Fruit fly (Drosophila melanogaster) whole organism, embryonic: ENCODE data around the gene tweek.

Experiments used
- B-H1 ChIP-seq: fragments of 200-800 bp; sonication (Bioruptor generic); IDR thresholded peaks from 3 replicates; pipeline ENCODE4 v1.3.6; 2022; ENCODE audit warnings: missing biosample characterization, missing genetic modification characterization
- CG1024 ChIP-seq: fragments of 200-800 bp; sonication (Bioruptor generic); IDR thresholded peaks from 2 replicates; pipeline ENCODE4 v1.3.6; 2022; ENCODE audit warnings: missing biosample characterization, missing genetic modification characterization
- CG10565 ChIP-seq: fragments of 200-800 bp; sonication (Bioruptor generic); optimal IDR thresholded peaks from 3 replicates; lab custom pipeline; 2016; ENCODE audit warnings: missing biosample characterization, mild to moderate bottlenecking, missing genetic modification characterization
- CG11085 ChIP-seq: fragments of 200-800 bp; sonication (Bioruptor generic); IDR thresholded peaks from 2 replicates; pipeline ENCODE4 v1.3.6; 2022; ENCODE audit warnings: missing biosample characterization, missing genetic modification characterization
- CG11247 ChIP-seq: fragments of 200-800 bp; sonication (Bioruptor generic); IDR thresholded peaks from 2 replicates; pipeline ENCODE4 v1.3.6; 2022; ENCODE audit warnings: missing biosample characterization, missing genetic modification characterization
- CG12744 ChIP-seq: fragments of 200-800 bp; sonication (Bioruptor generic); optimal IDR thresholded peaks from 2 replicates; lab custom pipeline; 2016; ENCODE audit warnings: missing biosample characterization, missing genetic modification characterization
- CG12942 ChIP-seq: fragments of 200-800 bp; sonication (Bioruptor generic); optimal IDR thresholded peaks from 3 replicates; lab custom pipeline; 2016; ENCODE audit warnings: missing biosample characterization, missing genetic modification characterization
- CG13894 ChIP-seq: fragments of 200-800 bp; sonication (Bioruptor generic); optimal IDR thresholded peaks from 3 replicates; lab custom pipeline; 2018; ENCODE audit warnings: missing biosample characterization, mild to moderate bottlenecking, missing genetic modification characterization, moderate library complexity
- CG14860 ChIP-seq: fragments of 200-800 bp; sonication (Bioruptor generic); IDR thresholded peaks from 3 replicates; pipeline ENCODE4 v1.3.6; 2022; ENCODE audit warnings: missing biosample characterization, missing genetic modification characterization; ENCODE audit not compliant: partially characterized antibody
- CG15514 ChIP-seq: fragments of 200-800 bp; sonication (Bioruptor generic); optimal IDR thresholded peaks from 3 replicates; lab custom pipeline; 2017; ENCODE audit warnings: missing biosample characterization, missing genetic modification characterization, mild to moderate bottlenecking, moderate library complexity, missing genetic modification reagents
- CG17385 ChIP-seq: fragments of 200-800 bp; sonication (Bioruptor generic); optimal IDR thresholded peaks from 3 replicates; lab custom pipeline; 2018; ENCODE audit warnings: missing biosample characterization, mild to moderate bottlenecking, missing genetic modification characterization
- CG17568 ChIP-seq: fragments of 200-800 bp; sonication (Bioruptor generic); optimal IDR thresholded peaks from 2 replicates; lab custom pipeline; 2018; ENCODE audit warnings: missing biosample characterization, mild to moderate bottlenecking, missing genetic modification characterization, moderate library complexity
- CG18262 ChIP-seq: fragments of 200-800 bp; optimal IDR thresholded peaks from 3 replicates; lab custom pipeline; 2019; ENCODE audit warnings: missing biosample characterization, mild to moderate bottlenecking, missing genetic modification characterization, moderate library complexity
- CG31365 ChIP-seq: fragments of 200-800 bp; sonication (Bioruptor generic); optimal IDR thresholded peaks from 2 replicates; lab custom pipeline; 2018; ENCODE audit warnings: missing biosample characterization, mild to moderate bottlenecking, missing genetic modification characterization
- CG3838 ChIP-seq: fragments of 200-800 bp; sonication (Bioruptor generic); optimal IDR thresholded peaks from 3 replicates; lab custom pipeline; 2016; ENCODE audit warnings: missing biosample characterization, missing genetic modification characterization
- CG4424 ChIP-seq: fragments of 200-800 bp; sonication (Bioruptor generic); optimal IDR thresholded peaks from 3 replicates; lab custom pipeline; 2016; ENCODE audit warnings: missing biosample characterization, missing genetic modification characterization
- CG4617 ChIP-seq: fragments of 200-800 bp; sonication (Bioruptor generic); optimal IDR thresholded peaks from 3 replicates; lab custom pipeline; 2016; ENCODE audit warnings: missing biosample characterization, missing genetic modification characterization, borderline replicate concordance
- CG5180 ChIP-seq: fragments of 200-800 bp; sonication (Bioruptor generic); optimal IDR thresholded peaks from 3 replicates; lab custom pipeline; 2017; ENCODE audit warnings: missing biosample characterization, missing genetic modification characterization, mild to moderate bottlenecking, moderate library complexity, missing genetic modification reagents
- CG7372 ChIP-seq: fragments of 200-800 bp; sonication (Bioruptor generic); IDR thresholded peaks from 2 replicates; pipeline ENCODE4 v1.3.6; 2022; ENCODE audit warnings: missing biosample characterization, missing genetic modification characterization
- CG9609 ChIP-seq: fragments of 200-800 bp; sonication (Bioruptor generic); optimal IDR thresholded peaks from 3 replicates; lab custom pipeline; 2016; ENCODE audit warnings: missing biosample characterization, missing genetic modification characterization
- Dip2 ChIP-seq: fragments of 200-800 bp; sonication (Bioruptor generic); IDR thresholded peaks from 2 replicates; pipeline ENCODE4 v1.3.6; 2022; ENCODE audit warnings: missing biosample characterization, missing genetic modification characterization
- Dip3 ChIP-seq: fragments of 200-800 bp; sonication (Bioruptor generic); optimal IDR thresholded peaks from 3 replicates; lab custom pipeline; 2016; ENCODE audit warnings: missing biosample characterization, missing genetic modification characterization
- Doc3 ChIP-seq: fragments of 200-800 bp; sonication (Bioruptor generic); IDR thresholded peaks from 3 replicates; pipeline ENCODE4 v1.3.6; 2022; ENCODE audit warnings: missing biosample characterization, missing genetic modification characterization; ENCODE audit not compliant: partially characterized antibody
- Dref ChIP-seq: fragments of 200-800 bp; sonication (Bioruptor generic); IDR thresholded peaks from 2 replicates; pipeline ENCODE4 v1.3.6; 2022; ENCODE audit warnings: missing biosample characterization, missing genetic modification characterization
- Fer1 ChIP-seq: fragments of 200-800 bp; sonication (Bioruptor generic); optimal IDR thresholded peaks from 2 replicates; lab custom pipeline; 2017; ENCODE audit warnings: missing biosample characterization, mild to moderate bottlenecking, missing genetic modification characterization
- Kr ChIP-seq: fragments of 200-800 bp; sonication (Bioruptor generic); optimal IDR thresholded peaks from 2 replicates; lab custom pipeline; 2017; ENCODE audit warnings: missing biosample characterization, mild to moderate bottlenecking, missing genetic modification characterization
- Lim3 ChIP-seq: fragments of 200-800 bp; sonication (Bioruptor generic); IDR thresholded peaks from 2 replicates; pipeline ENCODE4 v1.3.6; 2022; ENCODE audit warnings: missing biosample characterization, missing genetic modification characterization
- Mad ChIP-seq: fragments of 200-800 bp; sonication (Bioruptor generic); optimal IDR thresholded peaks from 2 replicates; lab custom pipeline; 2016; ENCODE audit warnings: missing biosample characterization, missing genetic modification characterization
- Myb ChIP-seq: fragments of 200-800 bp; sonication (Bioruptor generic); optimal IDR thresholded peaks from 2 replicates; lab custom pipeline; 2016; ENCODE audit warnings: missing biosample characterization, missing genetic modification characterization
- Nf-YB ChIP-seq: fragments of 200-800 bp; sonication (Bioruptor generic); optimal IDR thresholded peaks from 3 replicates; lab custom pipeline; 2019; ENCODE audit warnings: missing biosample characterization, mild to moderate bottlenecking, missing genetic modification characterization, moderate library complexity
- Scr ChIP-seq: fragments of 200-800 bp; sonication (Bioruptor generic); IDR thresholded peaks from 2 replicates; pipeline ENCODE4 v1.3.6; 2022; ENCODE audit warnings: missing biosample characterization, missing genetic modification characterization; ENCODE audit not compliant: partially characterized antibody
- Xrp1 ChIP-seq: fragments of 200-800 bp; sonication (Bioruptor generic); IDR thresholded peaks from 2 replicates; pipeline ENCODE4 v1.3.6; 2022; ENCODE audit warnings: missing biosample characterization, missing genetic modification characterization
- bab2 ChIP-seq: fragments of 200-800 bp; sonication (Bioruptor generic); optimal IDR thresholded peaks from 2 replicates; lab custom pipeline; 2016; ENCODE audit warnings: missing biosample characterization, missing genetic modification characterization
- btn ChIP-seq: fragments of 200-800 bp; sonication (Bioruptor generic); optimal IDR thresholded peaks from 2 replicates; lab custom pipeline; 2016; ENCODE audit warnings: missing biosample characterization, missing genetic modification characterization
- chm ChIP-seq: fragments of 200-800 bp; sonication (Bioruptor generic); IDR thresholded peaks from 2 replicates; pipeline ENCODE4 v1.3.6; 2022; ENCODE audit warnings: missing biosample characterization, missing genetic modification characterization
- crc ChIP-seq: fragments of 200-800 bp; sonication (Bioruptor generic); optimal IDR thresholded peaks from 2 replicates; lab custom pipeline; 2016; ENCODE audit warnings: missing biosample characterization, missing genetic modification characterization
- dati ChIP-seq: fragments of 200-800 bp; sonication (Bioruptor generic); IDR thresholded peaks from 2 replicates; pipeline ENCODE4 v1.3.6; 2022; ENCODE audit warnings: missing biosample characterization, missing genetic modification characterization
- emc ChIP-seq: fragments of 200-800 bp; sonication (Bioruptor generic); optimal IDR thresholded peaks from 2 replicates; lab custom pipeline; 2016; ENCODE audit warnings: missing biosample characterization, missing genetic modification characterization
- gt ChIP-seq: fragments of 200-800 bp; sonication (Bioruptor generic); IDR thresholded peaks from 2 replicates; pipeline ENCODE4 v1.3.6; 2022; ENCODE audit warnings: missing biosample characterization, missing genetic modification characterization
- h ChIP-seq: fragments of >200 bp; optimal IDR thresholded peaks from 2 replicates; lab custom pipeline; 2017
- nerfin-1 ChIP-seq: fragments of 200-800 bp; sonication (Bioruptor generic); optimal IDR thresholded peaks from 3 replicates; lab custom pipeline; 2019; ENCODE audit warnings: missing biosample characterization, mild to moderate bottlenecking, missing genetic modification characterization, moderate library complexity
- oc ChIP-seq: fragments of 200-800 bp; sonication (Bioruptor generic); optimal IDR thresholded peaks from 2 replicates; lab custom pipeline; 2018; ENCODE audit warnings: missing biosample characterization, mild to moderate bottlenecking, missing genetic modification characterization, moderate library complexity
- sd ChIP-seq: fragments of 200-800 bp; sonication (Bioruptor generic); optimal IDR thresholded peaks from 3 replicates; lab custom pipeline; 2018; ENCODE audit warnings: missing biosample characterization, mild to moderate bottlenecking, missing genetic modification characterization, moderate library complexity
- sens-2 ChIP-seq: fragments of 200-800 bp; sonication (Bioruptor generic); IDR thresholded peaks from 2 replicates; pipeline ENCODE4 v1.3.6; 2022; ENCODE audit warnings: missing biosample characterization, missing genetic modification characterization
- sna ChIP-seq: fragments of 200-800 bp; sonication (Bioruptor generic); IDR thresholded peaks from 2 replicates; pipeline ENCODE4 v1.3.6; 2022; ENCODE audit warnings: missing biosample characterization, missing genetic modification characterization; ENCODE audit not compliant: partially characterized antibody
- sug ChIP-seq: fragments of 200-800 bp; optimal IDR thresholded peaks from 2 replicates; lab custom pipeline; 2019; ENCODE audit warnings: missing biosample characterization, mild to moderate bottlenecking, missing genetic modification characterization, moderate library complexity
- unc-4 ChIP-seq: fragments of 200-800 bp; sonication (Bioruptor generic); IDR thresholded peaks from 2 replicates; pipeline ENCODE4 v1.3.6; 2022; ENCODE audit warnings: missing biosample characterization, missing genetic modification characterization; ENCODE audit not compliant: partially characterized antibody
- vnd ChIP-seq: fragments of 200-800 bp; sonication (Bioruptor generic); IDR thresholded peaks from 3 replicates; pipeline ENCODE4 v1.3.6; 2022; ENCODE audit warnings: missing biosample characterization, missing genetic modification characterization; ENCODE audit not compliant: partially characterized antibody
- zen ChIP-seq: fragments of 200-800 bp; sonication (Bioruptor generic); optimal IDR thresholded peaks from 3 replicates; lab custom pipeline; 2018; ENCODE audit warnings: missing biosample characterization, mild to moderate bottlenecking, missing genetic modification characterization, moderate library complexity

tweek gene

DNA sequence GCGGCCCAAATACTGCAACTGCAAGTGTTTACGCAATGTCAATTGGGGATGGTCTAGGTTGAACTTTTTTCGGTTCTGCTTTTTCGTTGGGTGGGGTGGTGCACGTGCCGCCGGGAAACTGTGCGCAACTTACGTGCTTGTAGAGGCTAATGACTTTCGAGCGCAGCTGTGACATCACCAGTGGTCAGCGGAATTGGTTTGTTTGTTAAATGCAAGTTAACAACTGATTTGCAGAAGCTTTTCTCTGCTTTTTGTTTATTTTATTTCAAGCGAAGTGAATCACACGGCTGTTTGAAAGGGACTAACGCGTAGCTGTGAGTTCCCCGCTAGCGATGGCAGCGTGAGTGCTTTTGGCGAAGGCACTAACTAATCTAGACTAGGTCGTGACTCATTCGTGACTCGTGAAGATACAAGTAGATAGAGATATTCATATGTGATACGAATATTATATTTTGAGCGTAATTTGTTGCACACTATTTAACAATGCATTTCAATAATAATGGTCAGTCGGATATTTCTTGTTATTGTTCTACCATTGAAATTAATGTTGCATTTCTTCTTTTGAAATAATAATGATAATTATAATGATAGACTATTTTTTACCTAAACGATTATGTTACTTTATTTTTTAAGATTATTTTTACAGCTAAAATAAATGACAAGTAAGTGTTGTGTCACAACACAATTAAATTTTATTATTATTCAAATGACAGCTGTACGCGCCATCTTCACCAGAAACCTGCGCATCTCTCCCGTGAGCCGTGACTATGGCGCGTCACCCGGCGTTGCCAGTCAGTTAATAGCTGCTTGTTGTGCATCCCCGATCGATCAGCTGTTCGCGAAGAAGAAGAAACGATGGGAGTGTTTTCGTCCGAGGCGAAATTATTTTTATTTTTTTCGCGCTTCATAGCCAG, at the start of gene tweek, which contains the start of gene osi (continued):
- TF ChIP-seq Doc3 (peak; percentile 89), CG31365 (tag; lab: Kevin White, UChicago) (no peak), Xrp1 (no peak), CG4617 (GFP tag; lab: Kevin White, UChicago) (peak; percentile 5), Mad (GFP tag; lab: Kevin White, UChicago) (no peak), CG12744 (GFP tag; lab: Kevin White, UChicago) (no peak), sna (GFP tag; lab: Robert Waterston, UW) (peak; percentile 82), CG14860 (GFP tag; lab: Robert Waterston, UW) (peak; percentile 67; the same call in 2 of the 3 replicates), CG17385 (GFP tag; lab: Kevin White, UChicago) (peak; percentile 96), gt (GFP tag; lab: Robert Waterston, UW) (no peak), zen (tag; lab: Kevin White, UChicago) (no peak), sens-2 (GFP tag; lab: Robert Waterston, UW) (no peak), CG10565 (GFP tag; lab: Kevin White, UChicago) (no peak), CG13894 (tag; lab: Kevin White, UChicago) (no peak), Myb (GFP tag; lab: Kevin White, UChicago) (peak; percentile 25), CG3838 (GFP tag; lab: Kevin White, UChicago) (peak; percentile 17), Nf-YB (no peak), CG9609 (GFP tag; lab: Kevin White, UChicago) (peak; percentile 55), B-H1 (GFP tag; lab: Robert Waterston, UW) (no peak; the same call in 2 of the 3 replicates), CG17568 (GFP tag; lab: Kevin White, UChicago) (no peak), CG18262 (no peak), Dref (GFP tag; lab: Robert Waterston, UW) (peak; percentile 40), vnd (GFP tag; lab: Robert Waterston, UW) (peak; percentile 87), CG1024 (GFP tag; lab: Robert Waterston, UW) (peak; percentile 31; the same call in 1 of the 2 replicates), CG5180 (GFP tag; lab: Kevin White, UChicago) (no peak), Kr (GFP tag; lab: Kevin White, UChicago) (no peak), Dip3 (peak; percentile 11), emc (GFP tag; lab: Kevin White, UChicago) (no peak), bab2 (GFP tag; lab: Kevin White, UChicago) (peak; percentile 29), Lim3 (GFP tag; lab: Robert Waterston, UW) (no peak), Fer1 (peak; percentile 56), CG11247 (GFP tag; lab: Robert Waterston, UW) (no peak), CG12942 (GFP tag; lab: Kevin White, UChicago) (peak; percentile 67), h (lab: Kevin White, UChicago) (no peak), CG11085 (peak; percentile 22; the same call in 1 of the 2 replicates), CG4424 (GFP tag; lab: Kevin White, UChicago) (peak; percentile 53), sd (tag; lab: Kevin White, UChicago) (no peak), sug (tag; lab: Kevin White, UChicago) (peak; percentile 57), oc (tag; lab: Kevin White, UChicago) (no peak), CG15514 (peak; percentile 64), crc (GFP tag; lab: Kevin White, UChicago) (peak; percentile 21), nerfin-1 (tag; lab: Kevin White, UChicago) (peak; percentile 26), dati (GFP tag; lab: Robert Waterston, UW) (no peak), Dip2 (GFP tag; lab: Robert Waterston, UW) (no peak), chm (GFP tag; lab: Robert Waterston, UW) (no peak), unc-4 (GFP tag; lab: Robert Waterston, UW) (peak; percentile 78), Scr (GFP tag; lab: Robert Waterston, UW) (peak; percentile 91), CG7372 (GFP tag; lab: Robert Waterston, UW) (0 out of 2 replicates have a peak, but pooled peaks have one; percentile 9), btn (GFP tag; lab: Kevin White, UChicago) (no peak)
